Fruit fly (Drosophila melanogaster): ENCODE data around the gene CG6443.

- TF ChIP-seq psq (optimal IDR thresholded peaks at IDR 0.05) (no peak), ttk (optimal IDR thresholded peaks at IDR 0.05) (no peak), insv (optimal IDR thresholded peaks at IDR 0.05) (no peak)
Observed at dm6 chr2L:10729955-10730354, 1.2 kb downstream of the CG6443 start, which contains the start of gene CG17118.

All from Kc167 (cell line).